Fruit fly (Drosophila melanogaster) whole organism, prepupa: Measurements from ENCODE around the gene CG2100.

Experiments used
- Blimp-1 ChIP-seq: fragments of 200-800 bp; sonication (Bioruptor generic); optimal IDR thresholded peaks from 3 replicates; lab custom pipeline; 2017; ENCODE audit warnings: missing biosample characterization, missing genetic modification characterization, mild to moderate bottlenecking, moderate library complexity, missing genetic modification reagents
- CG11294 ChIP-seq: fragments of 200-800 bp; sonication (Bioruptor generic); IDR thresholded peaks from 2 replicates; pipeline ENCODE4 v1.3.6; 2022; ENCODE audit warnings: missing biosample characterization, missing genetic modification characterization
- CG11762 ChIP-seq: fragments of 200-800 bp; sonication (Bioruptor generic); optimal IDR thresholded peaks from 3 replicates; lab custom pipeline; 2016; ENCODE audit warnings: missing biosample characterization, missing genetic modification characterization; ENCODE audit not compliant: insufficient read depth
- CG15336 ChIP-seq: fragments of 200-800 bp; sonication (Bioruptor generic); IDR thresholded peaks from 2 replicates; pipeline ENCODE4 v1.3.6; 2022; ENCODE audit warnings: missing biosample characterization, missing genetic modification characterization
- CG16779 ChIP-seq: fragments of 200-800 bp; sonication (Bioruptor generic); optimal IDR thresholded peaks from 3 replicates; lab custom pipeline; 2017; ENCODE audit warnings: missing biosample characterization, mild to moderate bottlenecking, missing genetic modification characterization
- CG3919 ChIP-seq: fragments of 200-800 bp; sonication (Bioruptor generic); optimal IDR thresholded peaks from 3 replicates; lab custom pipeline; 2016; ENCODE audit warnings: missing biosample characterization, missing genetic modification characterization
- CG4318 ChIP-seq: fragments of 200-800 bp; sonication (Bioruptor generic); optimal IDR thresholded peaks from 3 replicates; lab custom pipeline; 2017; ENCODE audit warnings: missing biosample characterization, mild to moderate bottlenecking, missing genetic modification characterization
- CG6163 ChIP-seq: fragments of 200-800 bp; sonication (Bioruptor generic); IDR thresholded peaks from 3 replicates; pipeline ENCODE4 v1.3.6; 2022; ENCODE audit warnings: missing biosample characterization, missing genetic modification characterization
- CG6276 ChIP-seq: fragments of 200-800 bp; sonication (Bioruptor generic); optimal IDR thresholded peaks from 2 replicates; lab custom pipeline; 2017; ENCODE audit warnings: missing biosample characterization, mild to moderate bottlenecking, missing genetic modification characterization
- CG6792 ChIP-seq: fragments of 200-800 bp; sonication (Bioruptor generic); optimal IDR thresholded peaks from 3 replicates; lab custom pipeline; 2016; ENCODE audit warnings: missing biosample characterization, missing genetic modification characterization
- CG6808 ChIP-seq: fragments of 200-800 bp; sonication (Bioruptor generic); optimal IDR thresholded peaks from 3 replicates; lab custom pipeline; 2017; ENCODE audit warnings: missing biosample characterization, missing genetic modification characterization, mild to moderate bottlenecking, moderate library complexity, missing genetic modification reagents
- CG6854 ChIP-seq: fragments of 200-800 bp; sonication (Bioruptor generic); optimal IDR thresholded peaks from 2 replicates; lab custom pipeline; 2017; ENCODE audit warnings: missing biosample characterization, mild to moderate bottlenecking, missing genetic modification characterization
- CG8119 ChIP-seq: fragments of 200-800 bp; sonication (Bioruptor generic); IDR thresholded peaks from 3 replicates; pipeline ENCODE4 v1.3.6; 2022; ENCODE audit warnings: missing biosample characterization, missing genetic modification characterization
- CG8632 ChIP-seq: fragments of 200-800 bp; sonication (Bioruptor generic); optimal IDR thresholded peaks from 3 replicates; lab custom pipeline; 2016; ENCODE audit warnings: missing biosample characterization, missing genetic modification characterization
- CG9139 ChIP-seq: fragments of 200-800 bp; sonication (Bioruptor generic); optimal IDR thresholded peaks from 3 replicates; lab custom pipeline; 2017; ENCODE audit warnings: missing biosample characterization, mild to moderate bottlenecking, missing genetic modification characterization
- Eip75B ChIP-seq: fragments of 200-800 bp; sonication (Bioruptor generic); optimal IDR thresholded peaks from 3 replicates; lab custom pipeline; 2016; ENCODE audit warnings: missing biosample characterization, missing genetic modification characterization
- Eip78C ChIP-seq: fragments of 200-800 bp; sonication (Bioruptor generic); peaks from one replicate; lab custom pipeline; 2016; ENCODE audit warnings: missing biosample characterization, missing genetic modification characterization
- Eip93F ChIP-seq: fragments of 200-800 bp; sonication (Bioruptor generic); optimal IDR thresholded peaks from 2 replicates; lab custom pipeline; 2016; ENCODE audit warnings: missing biosample characterization, mild to moderate bottlenecking, missing genetic modification characterization
- Ets96B ChIP-seq: fragments of 200-800 bp; optimal IDR thresholded peaks from 2 replicates; lab custom pipeline; 2019; ENCODE audit warnings: missing biosample characterization, mild to moderate bottlenecking, missing genetic modification characterization, moderate library complexity
- Gug ChIP-seq: fragments of 200-800 bp; sonication (Bioruptor generic); IDR thresholded peaks from 2 replicates; pipeline ENCODE4 v1.3.6; 2022; ENCODE audit warnings: missing biosample characterization, missing genetic modification characterization
- Hr38 ChIP-seq: sonication (Bioruptor generic); optimal IDR thresholded peaks from 2 replicates; lab custom pipeline; 2016; ENCODE audit warnings: missing biosample characterization, missing genetic modification characterization
- Hr4 ChIP-seq: fragments of 200-800 bp; sonication (Bioruptor generic); optimal IDR thresholded peaks from 3 replicates; lab custom pipeline; 2016; ENCODE audit warnings: missing biosample characterization, missing genetic modification characterization
- Lpt ChIP-seq: fragments of 200-800 bp; sonication (Bioruptor generic); optimal IDR thresholded peaks from 3 replicates; lab custom pipeline; 2016; ENCODE audit warnings: missing biosample characterization, missing genetic modification characterization
- Met ChIP-seq: fragments of 200-800 bp; sonication (Bioruptor generic); optimal IDR thresholded peaks from 3 replicates; lab custom pipeline; 2016; ENCODE audit warnings: missing biosample characterization, missing genetic modification characterization
- OdsH ChIP-seq: fragments of 200-800 bp; sonication (Bioruptor generic); optimal IDR thresholded peaks from 3 replicates; lab custom pipeline; 2016; ENCODE audit warnings: missing biosample characterization, missing genetic modification characterization
- Smox ChIP-seq: fragments of 200-800 bp; sonication (Bioruptor generic); optimal IDR thresholded peaks from 3 replicates; lab custom pipeline; 2016; ENCODE audit warnings: missing biosample characterization, missing genetic modification characterization
- Sox102F ChIP-seq: fragments of 200-800 bp; sonication (Bioruptor generic); optimal IDR thresholded peaks from 2 replicates; lab custom pipeline; 2016; ENCODE audit warnings: missing biosample characterization, mild to moderate bottlenecking, missing genetic modification characterization
- Sox14 ChIP-seq: fragments of 200-800 bp; sonication (Bioruptor generic); optimal IDR thresholded peaks from 3 replicates; lab custom pipeline; 2016; ENCODE audit warnings: missing biosample characterization, missing genetic modification characterization
- achi ChIP-seq: fragments of 200-800 bp; sonication (Bioruptor generic); optimal IDR thresholded peaks from 3 replicates; lab custom pipeline; 2016; ENCODE audit warnings: missing biosample characterization, missing genetic modification characterization
- acj6 ChIP-seq: fragments of 200-800 bp; sonication (Bioruptor generic); optimal IDR thresholded peaks from 3 replicates; lab custom pipeline; 2016; ENCODE audit warnings: missing biosample characterization, missing genetic modification characterization
- cyc ChIP-seq: fragments of 200-800 bp; sonication (Bioruptor generic); optimal IDR thresholded peaks from 3 replicates; lab custom pipeline; 2016; ENCODE audit warnings: missing biosample characterization, missing genetic modification characterization
- dac ChIP-seq: fragments of 200-800 bp; sonication (Bioruptor generic); optimal IDR thresholded peaks from 2 replicates; lab custom pipeline; 2017; ENCODE audit warnings: missing biosample characterization, mild to moderate bottlenecking, missing genetic modification characterization
- eg ChIP-seq: fragments of 200-800 bp; sonication (Bioruptor generic); IDR thresholded peaks from 3 replicates; pipeline ENCODE4 v1.3.6; 2022; ENCODE audit warnings: missing biosample characterization, missing genetic modification characterization
- fd59A ChIP-seq: fragments of 200-800 bp; sonication (Bioruptor generic); optimal IDR thresholded peaks from 2 replicates; lab custom pipeline; 2017; ENCODE audit warnings: missing biosample characterization, mild to moderate bottlenecking, missing genetic modification characterization, missing genetic modification reagents
- fd85E ChIP-seq: fragments of 200-800 bp; sonication (Bioruptor generic); optimal IDR thresholded peaks from 3 replicates; lab custom pipeline; 2016; ENCODE audit warnings: missing biosample characterization, missing genetic modification characterization
- fkh ChIP-seq: fragments of 200-800 bp; sonication (Bioruptor generic); optimal IDR thresholded peaks from 3 replicates; lab custom pipeline; 2017; ENCODE audit warnings: missing biosample characterization, mild to moderate bottlenecking, missing genetic modification characterization, moderate library complexity
- lz ChIP-seq: fragments of 200-800 bp; sonication (Bioruptor generic); optimal IDR thresholded peaks from 3 replicates; lab custom pipeline; 2016; ENCODE audit warnings: missing biosample characterization, missing genetic modification characterization
- net ChIP-seq: fragments of 200-800 bp; sonication (Bioruptor generic); optimal IDR thresholded peaks from 3 replicates; lab custom pipeline; 2016; ENCODE audit warnings: missing biosample characterization, missing genetic modification characterization
- salr ChIP-seq, 2 experiments: fragments of 200-800 bp; sonication (Bioruptor generic); optimal IDR thresholded peaks; 3 replicates each; lab custom pipeline; 2016 to 2018; ENCODE audit warnings: missing biosample characterization in 2 of 2, missing genetic modification characterization in 2 of 2, mild to moderate bottlenecking in 1 of 2
- svp ChIP-seq: fragments of 200-800 bp; sonication (Bioruptor generic); peaks from one replicate; lab custom pipeline; 2016; ENCODE audit warnings: missing biosample characterization, missing genetic modification characterization
- vri ChIP-seq: fragments of 200-800 bp; sonication (Bioruptor generic); optimal IDR thresholded peaks from 3 replicates; lab custom pipeline; 2016; ENCODE audit warnings: missing biosample characterization, mild to moderate bottlenecking, missing genetic modification characterization

The CG2100 gene

dm6 chr3R:5694461-5694860, 41.7 kb downstream of the CG2100 start (continued):
- TF ChIP-seq CG6792 (GFP tag; lab: Kevin White, UChicago), result peak; percentile 6
- peak; percentile 53 for TF ChIP-seq net
- peak; percentile 11 for TF ChIP-seq CG8632 (GFP tag; lab: Kevin White, UChicago)
- TF ChIP-seq Hr4 (GFP tag; lab: Kevin White, UChicago), result peak; percentile 80
- TF ChIP-seq CG3919, result peak; percentile 60
- TF ChIP-seq CG6854, result no peak
- peak; percentile 89 for TF ChIP-seq CG8119
- TF ChIP-seq Lpt (GFP tag; lab: Kevin White, UChicago), result peak; percentile 69
- TF ChIP-seq Met, result peak; percentile 29
- TF ChIP-seq fkh, result no peak
- TF ChIP-seq Sox102F (GFP tag; lab: Kevin White, UChicago), result peak; percentile 39
- peak; percentile 77 for TF ChIP-seq CG6276 (GFP tag; lab: Kevin White, UChicago)
- peak; percentile 80 for TF ChIP-seq CG6163 (GFP tag; lab: Robert Waterston, UW)
- no peak for TF ChIP-seq svp
- no peak for TF ChIP-seq vri (GFP tag; lab: Kevin White, UChicago)
- no peak for TF ChIP-seq Hr38 (GFP tag; lab: Kevin White, UChicago)
- peak; percentile 22 to 50 for TF ChIP-seq salr (GFP tag; optimal IDR thresholded peaks at IDR 0.05; lab: Kevin White, UChicago)

dm6 chr3R:5693186-5693585, 43.0 kb downstream of the CG2100 start, which contains the start of gene CG2104:
CG2104 (minus strand) TSS chr3R:5693286.
- no peak for TF ChIP-seq dac (GFP tag; lab: Kevin White, UChicago)
- TF ChIP-seq Hr38 (GFP tag; lab: Kevin White, UChicago), result no peak
- TF ChIP-seq Eip75B (GFP tag; lab: Kevin White, UChicago), result no peak

dm6 chr3R:5691042-5691441, 45.1 kb downstream of the CG2100 start:
- TF ChIP-seq svp (no peak), CG6808 (GFP tag; lab: Kevin White, UChicago) (no peak), fd85E (no peak), CG16779 (no peak), Hr38 (GFP tag; lab: Kevin White, UChicago) (no peak), achi (GFP tag; lab: Kevin White, UChicago) (no peak), CG6792 (GFP tag; lab: Kevin White, UChicago) (no peak)

- no peak for TF ChIP-seq svp
- no peak for TF ChIP-seq Eip93F (GFP tag; lab: Kevin White, UChicago)
- no peak for TF ChIP-seq CG11294
- no peak for TF ChIP-seq CG9139 (GFP tag; lab: Kevin White, UChicago)
- no peak for TF ChIP-seq Sox14 (GFP tag; lab: Kevin White, UChicago)
- no peak for TF ChIP-seq CG8632 (GFP tag; lab: Kevin White, UChicago)
- no peak for TF ChIP-seq CG4318
- no peak for TF ChIP-seq Smox (GFP tag; lab: Kevin White, UChicago)
- no peak for TF ChIP-seq vri (GFP tag; lab: Kevin White, UChicago)
These were observed 46.5 kb downstream of the CG2100 start for dm6 chr3R:5689626-5690025.

dm6 chr3R:5686049-5686757, 50.0 kb downstream of the CG2100 start:
- peak; percentile 58 for TF ChIP-seq lz
- TF ChIP-seq OdsH (GFP tag; lab: Kevin White, UChicago), result peak; percentile 30
- peak; percentile 31; the same call in 1 of the 2 replicates for TF ChIP-seq Gug
- TF ChIP-seq svp, result peak; percentile 79
- peak; percentile 2 for TF ChIP-seq CG8632 (GFP tag; lab: Kevin White, UChicago)
- TF ChIP-seq CG6854, result no peak
- peak; percentile 8 for TF ChIP-seq acj6
- peak; percentile 31; the same call in 1 of the 2 replicates for TF ChIP-seq CG15336 (GFP tag; lab: Robert Waterston, UW)
- no peak for TF ChIP-seq Blimp-1 (GFP tag; lab: Kevin White, UChicago)
- no peak for TF ChIP-seq CG11762 (GFP tag; lab: Kevin White, UChicago)
- peak; percentile 52 for TF ChIP-seq Met
- no peak for TF ChIP-seq fkh
- peak; percentile 18 for TF ChIP-seq achi (GFP tag; lab: Kevin White, UChicago)
- peak; percentile 16 for TF ChIP-seq fd59A
- 0 out of 3 replicates have a peak, but pooled peaks have one; percentile 47 for TF ChIP-seq eg
- TF ChIP-seq CG9139 (GFP tag; lab: Kevin White, UChicago), result peak; percentile 23
- TF ChIP-seq dac (GFP tag; lab: Kevin White, UChicago), result no peak
- TF ChIP-seq cyc (GFP tag; lab: Kevin White, UChicago), result peak; percentile 50
- TF ChIP-seq vri (GFP tag; lab: Kevin White, UChicago), result peak; percentile 12
- TF ChIP-seq Hr38 (GFP tag; lab: Kevin White, UChicago), result no peak
- TF ChIP-seq CG8119, result 0 out of 3 replicates have a peak, but pooled peaks have one; percentile 35
- TF ChIP-seq CG6792 (GFP tag; lab: Kevin White, UChicago), result peak; percentile 44
- peak; percentile 77 for TF ChIP-seq Eip78C
- peak; percentile 52 for TF ChIP-seq Ets96B (tag; lab: Kevin White, UChicago)
